Fruit fly (Drosophila melanogaster) whole organism, embryonic: Measurements from ENCODE around the gene RhoGAP18B.

Experiments used
- Adf1 ChIP-seq: fragments of 200-800 bp; sonication (Bioruptor generic); IDR thresholded peaks from 2 replicates; pipeline ENCODE4 v1.3.6; 2022; ENCODE audit warnings: missing biosample characterization, missing genetic modification characterization
- CG1024 ChIP-seq: fragments of 200-800 bp; sonication (Bioruptor generic); IDR thresholded peaks from 2 replicates; pipeline ENCODE4 v1.3.6; 2022; ENCODE audit warnings: missing biosample characterization, missing genetic modification characterization
- CG10274 ChIP-seq: fragments of 200-800 bp; sonication (Bioruptor generic); optimal IDR thresholded peaks from 3 replicates; lab custom pipeline; 2017; ENCODE audit warnings: missing biosample characterization, mild to moderate bottlenecking, missing genetic modification characterization
- CG12155 ChIP-seq: fragments of 200-800 bp; sonication (Bioruptor generic); optimal IDR thresholded peaks from 3 replicates; lab custom pipeline; 2016; ENCODE audit warnings: missing biosample characterization, missing genetic modification characterization
- CG12236 ChIP-seq: fragments of 200-800 bp; sonication (Bioruptor generic); optimal IDR thresholded peaks from 2 replicates; lab custom pipeline; 2016; ENCODE audit warnings: missing biosample characterization, missing genetic modification characterization
- CG13287 ChIP-seq: fragments of 200-800 bp; sonication (Bioruptor generic); IDR thresholded peaks from 2 replicates; pipeline ENCODE4 v1.3.6; 2022; ENCODE audit warnings: missing biosample characterization, missing genetic modification characterization; ENCODE audit not compliant: partially characterized antibody
- CG14667 ChIP-seq: fragments of 200-800 bp; sonication (Bioruptor generic); IDR thresholded peaks from 2 replicates; pipeline ENCODE4 v1.3.6; 2022; ENCODE audit warnings: missing biosample characterization, missing genetic modification characterization
- CG15269 ChIP-seq: fragments of 200-800 bp; sonication (Bioruptor generic); optimal IDR thresholded peaks from 2 replicates; lab custom pipeline; 2018; ENCODE audit warnings: missing biosample characterization, mild to moderate bottlenecking, missing genetic modification characterization, moderate library complexity
- CG16863 ChIP-seq: fragments of 200-800 bp; sonication (Bioruptor generic); optimal IDR thresholded peaks from 3 replicates; lab custom pipeline; 2016; ENCODE audit warnings: missing biosample characterization, missing genetic modification characterization
- CG17385 ChIP-seq: fragments of 200-800 bp; sonication (Bioruptor generic); optimal IDR thresholded peaks from 3 replicates; lab custom pipeline; 2018; ENCODE audit warnings: missing biosample characterization, mild to moderate bottlenecking, missing genetic modification characterization
- CG18599 ChIP-seq: fragments of 200-800 bp; sonication (Bioruptor generic); optimal IDR thresholded peaks from 3 replicates; lab custom pipeline; 2017; ENCODE audit warnings: missing biosample characterization, missing genetic modification characterization, mild to moderate bottlenecking, moderate library complexity, missing genetic modification reagents
- CG2199 ChIP-seq: fragments of 200-800 bp; sonication (Bioruptor generic); IDR thresholded peaks from 3 replicates; pipeline ENCODE4 v1.3.6; 2022; ENCODE audit warnings: missing biosample characterization, missing genetic modification characterization
- CG2712 ChIP-seq: fragments of 200-800 bp; optimal IDR thresholded peaks from 3 replicates; lab custom pipeline; 2019; ENCODE audit warnings: missing biosample characterization, mild to moderate bottlenecking, missing genetic modification characterization, moderate library complexity
- CG31224 ChIP-seq: fragments of 200-800 bp; sonication (Bioruptor generic); IDR thresholded peaks from 2 replicates; pipeline ENCODE4 v1.3.6; 2022; ENCODE audit warnings: missing biosample characterization, missing genetic modification characterization
- CG4730 ChIP-seq: fragments of 200-800 bp; sonication (Bioruptor generic); IDR thresholded peaks from 2 replicates; pipeline ENCODE4 v1.3.6; 2022; ENCODE audit warnings: missing biosample characterization, missing genetic modification characterization
- CG4820 ChIP-seq: fragments of 200-800 bp; sonication (Bioruptor generic); optimal IDR thresholded peaks from 3 replicates; lab custom pipeline; 2016; ENCODE audit warnings: missing biosample characterization, missing genetic modification characterization
- CG6765 ChIP-seq: fragments of 200-800 bp; sonication (Bioruptor generic); optimal IDR thresholded peaks from 3 replicates; lab custom pipeline; 2017; ENCODE audit warnings: missing biosample characterization, mild to moderate bottlenecking, missing genetic modification characterization
- CG7963 ChIP-seq: fragments of 200-800 bp; sonication (Bioruptor generic); IDR thresholded peaks from 3 replicates; pipeline ENCODE4 v1.3.6; 2022; ENCODE audit warnings: missing biosample characterization, missing genetic modification characterization; ENCODE audit not compliant: partially characterized antibody
- CG9817 ChIP-seq: fragments of 200-800 bp; sonication (Bioruptor generic); optimal IDR thresholded peaks from 2 replicates; lab custom pipeline; 2018; ENCODE audit warnings: missing biosample characterization, mild to moderate bottlenecking, missing genetic modification characterization, moderate library complexity
- CoRest ChIP-seq: fragments of 200-800 bp; sonication (Bioruptor generic); optimal IDR thresholded peaks from 3 replicates; lab custom pipeline; 2018; ENCODE audit warnings: missing biosample characterization, mild to moderate bottlenecking, missing genetic modification characterization, moderate library complexity
- Dp ChIP-seq: fragments of 200-800 bp; sonication (Bioruptor generic); optimal IDR thresholded peaks from 2 replicates; lab custom pipeline; 2018; ENCODE audit warnings: missing biosample characterization, mild to moderate bottlenecking, missing genetic modification characterization, moderate library complexity
- HmgD ChIP-seq: fragments of 200-800 bp; sonication (Bioruptor generic); optimal IDR thresholded peaks from 3 replicates; lab custom pipeline; 2016; ENCODE audit warnings: missing biosample characterization, missing genetic modification characterization
- Hsf ChIP-seq: fragments of 200-800 bp; sonication (Bioruptor generic); optimal IDR thresholded peaks from 3 replicates; lab custom pipeline; 2016; ENCODE audit warnings: missing biosample characterization, missing genetic modification characterization
- Lhr ChIP-seq: fragments of 200-800 bp; sonication (Bioruptor generic); optimal IDR thresholded peaks from 3 replicates; lab custom pipeline; 2017; ENCODE audit warnings: mild to moderate bottlenecking, missing biosample characterization, missing genetic modification reagents, missing genetic modification characterization
- MBD-R2 ChIP-seq: fragments of 200-800 bp; sonication (Bioruptor generic); IDR thresholded peaks from 2 replicates; pipeline ENCODE4 v1.3.6; 2022; ENCODE audit warnings: missing biosample characterization, missing genetic modification characterization
- Neu2 ChIP-seq: fragments of 200-800 bp; sonication (Bioruptor generic); optimal IDR thresholded peaks from 3 replicates; lab custom pipeline; 2016; ENCODE audit warnings: missing biosample characterization, missing genetic modification characterization, borderline replicate concordance
- PHDP ChIP-seq: fragments of 200-800 bp; sonication (Bioruptor generic); optimal IDR thresholded peaks from 3 replicates; lab custom pipeline; 2018; ENCODE audit warnings: missing biosample characterization, mild to moderate bottlenecking, missing genetic modification characterization, moderate library complexity
- Rfx ChIP-seq: fragments of 200-800 bp; sonication (Bioruptor generic); IDR thresholded peaks from 2 replicates; pipeline ENCODE4 v1.3.6; 2022; ENCODE audit warnings: missing biosample characterization, missing genetic modification characterization
- Sox100B ChIP-seq: fragments of 200-800 bp; sonication (Bioruptor generic); optimal IDR thresholded peaks from 3 replicates; lab custom pipeline; 2018; ENCODE audit warnings: missing biosample characterization, mild to moderate bottlenecking, missing genetic modification characterization
- ab ChIP-seq: fragments of 200-800 bp; sonication (Bioruptor generic); optimal IDR thresholded peaks from 2 replicates; lab custom pipeline; 2016; ENCODE audit warnings: missing biosample characterization, missing genetic modification characterization
- abd-A ChIP-seq: fragments of 200-800 bp; sonication (Bioruptor generic); optimal IDR thresholded peaks from 3 replicates; lab custom pipeline; 2019; ENCODE audit warnings: missing biosample characterization, mild to moderate bottlenecking, missing genetic modification characterization, moderate library complexity
- amos ChIP-seq: fragments of 200-800 bp; sonication (Bioruptor generic); IDR thresholded peaks from 2 replicates; pipeline ENCODE4 v1.3.6; 2022; ENCODE audit warnings: missing biosample characterization, missing genetic modification characterization; ENCODE audit not compliant: partially characterized antibody
- chif ChIP-seq, 2 experiments: fragments of 200-800 bp; sonication (Bioruptor generic); optimal IDR thresholded peaks; 3 replicates each; lab custom pipeline; 2016; ENCODE audit warnings: missing biosample characterization in 2 of 2, missing genetic modification characterization in 2 of 2
- crol ChIP-seq: fragments of 200-800 bp; sonication (Bioruptor generic); IDR thresholded peaks from 2 replicates; pipeline ENCODE4 v1.3.6; 2022; ENCODE audit warnings: missing biosample characterization, missing genetic modification characterization
- dmrt11E ChIP-seq: fragments of 200-800 bp; sonication (Bioruptor generic); optimal IDR thresholded peaks from 3 replicates; lab custom pipeline; 2018; ENCODE audit warnings: missing biosample characterization, mild to moderate bottlenecking, missing genetic modification characterization, moderate library complexity
- eve ChIP-seq, 2 experiments: fragments of >200 bp; optimal IDR thresholded peaks; 2 replicates each; lab custom pipeline; 2017; ENCODE audit warnings: missing biosample characterization in 2 of 2, missing genetic modification characterization in 2 of 2
- exex ChIP-seq: fragments of 200-800 bp; sonication (Bioruptor generic); optimal IDR thresholded peaks from 4 replicates; lab custom pipeline; 2018; ENCODE audit warnings: missing biosample characterization, mild to moderate bottlenecking, missing genetic modification characterization, moderate library complexity
- gcm2 ChIP-seq: fragments of 200-800 bp; sonication (Bioruptor generic); optimal IDR thresholded peaks from 2 replicates; lab custom pipeline; 2016; ENCODE audit warnings: missing biosample characterization, missing genetic modification characterization
- grn ChIP-seq: fragments of 200-800 bp; sonication (Bioruptor generic); optimal IDR thresholded peaks from 3 replicates; lab custom pipeline; 2017; ENCODE audit warnings: missing biosample characterization, missing genetic modification characterization
- her ChIP-seq: fragments of 200-800 bp; sonication (Bioruptor generic); optimal IDR thresholded peaks from 2 replicates; lab custom pipeline; 2016; ENCODE audit warnings: missing biosample characterization, missing genetic modification characterization
- kah ChIP-seq: fragments of 200-800 bp; sonication (Bioruptor generic); optimal IDR thresholded peaks from 2 replicates; lab custom pipeline; 2018; ENCODE audit warnings: missing biosample characterization, mild to moderate bottlenecking, missing genetic modification characterization
- lab ChIP-seq: fragments of 200-800 bp; sonication (Bioruptor generic); optimal IDR thresholded peaks from 3 replicates; lab custom pipeline; 2017; ENCODE audit warnings: missing biosample characterization, missing genetic modification characterization, mild to moderate bottlenecking, moderate library complexity, missing genetic modification reagents
- mirr ChIP-seq: fragments of 200-800 bp; sonication (Bioruptor generic); optimal IDR thresholded peaks from 3 replicates; lab custom pipeline; 2018; ENCODE audit warnings: missing biosample characterization, mild to moderate bottlenecking, missing genetic modification characterization
- row ChIP-seq: fragments of 200-800 bp; sonication (Bioruptor generic); IDR thresholded peaks from 3 replicates; pipeline ENCODE4 v1.3.6; 2022; ENCODE audit warnings: missing biosample characterization, missing genetic modification characterization
- schlank ChIP-seq: fragments of 200-800 bp; sonication (Bioruptor generic); optimal IDR thresholded peaks from 2 replicates; lab custom pipeline; 2018; ENCODE audit warnings: missing biosample characterization, mild to moderate bottlenecking, missing genetic modification characterization
- sens-2 ChIP-seq: fragments of 200-800 bp; sonication (Bioruptor generic); IDR thresholded peaks from 2 replicates; pipeline ENCODE4 v1.3.6; 2022; ENCODE audit warnings: missing biosample characterization, missing genetic modification characterization
- so ChIP-seq: fragments of 200-800 bp; sonication (Bioruptor generic); IDR thresholded peaks from 3 replicates; pipeline ENCODE4 v1.3.6; 2022; ENCODE audit warnings: missing biosample characterization, missing genetic modification characterization
- sr ChIP-seq: fragments of 200-800 bp; sonication (Bioruptor generic); IDR thresholded peaks from 3 replicates; pipeline ENCODE4 v1.3.6; 2022; ENCODE audit warnings: missing biosample characterization, missing genetic modification characterization
- stwl ChIP-seq: fragments of 200-800 bp; sonication (Bioruptor generic); optimal IDR thresholded peaks from 3 replicates; lab custom pipeline; 2018; ENCODE audit warnings: missing biosample characterization, mild to moderate bottlenecking, missing genetic modification characterization, moderate library complexity
- tx ChIP-seq: fragments of 200-800 bp; sonication (Bioruptor generic); optimal IDR thresholded peaks from 2 replicates; lab custom pipeline; 2016; ENCODE audit warnings: missing biosample characterization, missing genetic modification characterization
- z ChIP-seq: fragments of 200-800 bp; sonication (Bioruptor generic); IDR thresholded peaks from 3 replicates; pipeline ENCODE4 v1.3.6; 2022; ENCODE audit warnings: missing biosample characterization, missing genetic modification characterization

RhoGAP18B gene

dm6 chrX:19167032-19167568, at the start of gene RhoGAP18B (continued):
- no peak for TF ChIP-seq HmgD (GFP tag; lab: Kevin White, UChicago)
- TF ChIP-seq gcm2 (GFP tag; lab: Kevin White, UChicago): no peak
- TF ChIP-seq sens-2 (GFP tag; lab: Robert Waterston, UW): no peak
- TF ChIP-seq CG7963 (GFP tag; lab: Robert Waterston, UW): no peak
- TF ChIP-seq chif (GFP tag; optimal IDR thresholded peaks at IDR 0.05; lab: Kevin White, UChicago): no peak
- TF ChIP-seq sr (GFP tag; lab: Robert Waterston, UW): peak; percentile 97
- no peak for TF ChIP-seq MBD-R2
- peak; percentile 60 for TF ChIP-seq crol (GFP tag; lab: Robert Waterston, UW)
- peak; percentile 18; the same call in 1 of the 2 replicates for TF ChIP-seq CG13287 (GFP tag; lab: Robert Waterston, UW)
- TF ChIP-seq CG16863 (GFP tag; lab: Kevin White, UChicago): no peak
- no peak for TF ChIP-seq CG2712 (tag; lab: Kevin White, UChicago)
- TF ChIP-seq Hsf: no peak
- peak; percentile 85; the same call in 2 of the 3 replicates for TF ChIP-seq so (GFP tag; lab: Robert Waterston, UW)
- peak; percentile 64 for TF ChIP-seq row (GFP tag; lab: Robert Waterston, UW)
- TF ChIP-seq ab (GFP tag; lab: Kevin White, UChicago): no peak
- TF ChIP-seq Lhr: no peak
- TF ChIP-seq Neu2 (GFP tag; lab: Kevin White, UChicago): no peak
- peak; percentile 69 for TF ChIP-seq abd-A (tag; lab: Kevin White, UChicago)
- no peak for TF ChIP-seq eve (GFP tag; optimal IDR thresholded peaks at IDR 0.05; lab: Kevin White, UChicago)
- no peak for TF ChIP-seq dmrt11E (tag; lab: Kevin White, UChicago)
- TF ChIP-seq CG2199 (GFP tag; lab: Robert Waterston, UW): peak; percentile 98
- no peak for TF ChIP-seq CG31224 (GFP tag; lab: Robert Waterston, UW)
- TF ChIP-seq CG14667 (GFP tag; lab: Robert Waterston, UW): no peak
- TF ChIP-seq tx (GFP tag; lab: Kevin White, UChicago): no peak
- no peak for TF ChIP-seq CG1024 (GFP tag; lab: Robert Waterston, UW)
- TF ChIP-seq CG4820: no peak

- TF ChIP-seq CG10274 (GFP tag; lab: Kevin White, UChicago) (no peak), kah (GFP tag; lab: Kevin White, UChicago) (no peak), CG15269 (no peak), schlank (tag; lab: Kevin White, UChicago) (no peak), her (no peak), PHDP (no peak), CG18599 (GFP tag; lab: Kevin White, UChicago) (peak; percentile 39), amos (GFP tag; lab: Robert Waterston, UW) (no peak), CG12155 (no peak), Adf1 (no peak), CG9817 (tag; lab: Kevin White, UChicago) (no peak), Rfx (no peak), stwl (tag; lab: Kevin White, UChicago) (no peak), CG6765 (GFP tag; lab: Kevin White, UChicago) (no peak), mirr (peak; percentile 16), lab (GFP tag; lab: Kevin White, UChicago) (peak; percentile 66), exex (peak; percentile 98), z (GFP tag; lab: Robert Waterston, UW) (no peak), Sox100B (GFP tag; lab: Kevin White, UChicago) (no peak), grn (GFP tag; lab: Kevin White, UChicago) (peak; percentile 77), CG4730 (GFP tag; lab: Robert Waterston, UW) (no peak), Dp (GFP tag; lab: Kevin White, UChicago) (no peak), CG12236 (GFP tag; lab: Kevin White, UChicago) (no peak), CG17385 (GFP tag; lab: Kevin White, UChicago) (no peak), CoRest (no peak)
Measured at dm6 chrX:19216671-19217070, 49.8 kb upstream of the RhoGAP18B start.
